Worm (Caenorhabditis elegans) whole organism, L2 larva: ENCODE data around the gene T09F5.2.

Experiments
- C34F6.9 ChIP-seq: fragments of 150-350 bp; optimal IDR thresholded peaks from 2 replicates; lab custom pipeline; 2014; ENCODE audit warnings: missing biosample characterization, missing genetic modification characterization
- F13H6.1 ChIP-seq: sonication (generic microtip); optimal IDR thresholded peaks from 2 replicates; lab custom pipeline; 2016; ENCODE audit warnings: missing genetic modification characterization, missing compliant biosample characterization
- R02D3.7 ChIP-seq: fragments of 150-350 bp; optimal IDR thresholded peaks from 2 replicates; lab custom pipeline; 2014; ENCODE audit warnings: missing biosample characterization, missing genetic modification characterization
- Y55F3AM.14 ChIP-seq: fragments of 200-800 bp; sonication (Bioruptor generic); optimal IDR thresholded peaks from 2 replicates; lab custom pipeline; 2018; ENCODE audit warnings: mild to moderate bottlenecking, missing genetic modification characterization, missing compliant biosample characterization
- ZK546.5 ChIP-seq: sonication (generic microtip); optimal IDR thresholded peaks from 2 replicates; lab custom pipeline; 2017; ENCODE audit warnings: missing biosample characterization, missing genetic modification characterization
- alr-1 ChIP-seq: fragments of 150-350 bp; optimal IDR thresholded peaks from 2 replicates; lab custom pipeline; 2014; ENCODE audit warnings: missing biosample characterization, missing genetic modification characterization
- aly-2 ChIP-seq: fragments of 150-350 bp; optimal IDR thresholded peaks from 2 replicates; lab custom pipeline; 2014; ENCODE audit warnings: missing biosample characterization, missing genetic modification characterization
- ama-1 ChIP-seq: fragments of 150-350 bp; optimal IDR thresholded peaks from 2 replicates; lab custom pipeline; 2018; ENCODE audit warnings: inconsistent platforms
- blmp-1 ChIP-seq: sonication (generic microtip); optimal IDR thresholded peaks from 2 replicates; lab custom pipeline; 2017; ENCODE audit warnings: missing genetic modification characterization, mild to moderate bottlenecking, missing compliant biosample characterization, antibody characterized with exemption, moderate library complexity; ENCODE audit not compliant: insufficient read depth
- ceh-16 ChIP-seq: fragments of 150-350 bp; optimal IDR thresholded peaks from 2 replicates; lab custom pipeline; 2014; ENCODE audit warnings: missing biosample characterization, missing genetic modification characterization
- ceh-82 ChIP-seq: fragments of 150-350 bp; optimal IDR thresholded peaks from 2 replicates; lab custom pipeline; 2014; ENCODE audit warnings: missing biosample characterization, missing genetic modification characterization
- crh-2 ChIP-seq: sonication (generic microtip); optimal IDR thresholded peaks from 2 replicates; lab custom pipeline; 2017; ENCODE audit warnings: missing biosample characterization, missing genetic modification characterization
- dmd-4 ChIP-seq: sonication (generic microtip); optimal IDR thresholded peaks from 2 replicates; lab custom pipeline; 2017; ENCODE audit warnings: missing biosample characterization, missing genetic modification characterization
- egl-27 ChIP-seq: sonication (generic microtip); optimal IDR thresholded peaks from 3 replicates; lab custom pipeline; 2017; ENCODE audit warnings: missing biosample characterization, missing genetic modification reagents, missing genetic modification characterization
- elt-1 ChIP-seq: fragments of 150-350 bp; optimal IDR thresholded peaks from 2 replicates; lab custom pipeline; 2014; ENCODE audit warnings: missing biosample characterization, missing genetic modification characterization
- elt-3 ChIP-seq: sonication (generic microtip); optimal IDR thresholded peaks from 2 replicates; lab custom pipeline; 2017; ENCODE audit warnings: missing biosample characterization, missing genetic modification characterization
- fos-1 ChIP-seq: fragments of 150-350 bp; optimal IDR thresholded peaks from 2 replicates; lab custom pipeline; 2014; ENCODE audit warnings: missing biosample characterization, missing genetic modification characterization
- gmeb-1 ChIP-seq: fragments of 150-350 bp; optimal IDR thresholded peaks from 2 replicates; lab custom pipeline; 2014; ENCODE audit warnings: missing biosample characterization, missing genetic modification characterization
- lin-11 ChIP-seq: fragments of 150-350 bp; sonication (generic microtip); optimal IDR thresholded peaks from 2 replicates; lab custom pipeline; 2014; ENCODE audit warnings: missing biosample characterization, missing genetic modification characterization, inconsistent platforms, mixed read lengths
- lin-13 ChIP-seq: fragments of 150-350 bp; optimal IDR thresholded peaks from 2 replicates; lab custom pipeline; 2014; ENCODE audit warnings: missing biosample characterization, missing genetic modification reagents, missing genetic modification characterization
- lin-39 ChIP-seq: fragments of 150-350 bp; optimal IDR thresholded peaks from 2 replicates; lab custom pipeline; 2014; ENCODE audit warnings: missing biosample characterization, missing genetic modification reagents, missing genetic modification characterization
- lsy-2 ChIP-seq, 2 experiments: fragments of 150-350 bp in 1 of 2; sonication (generic microtip) in 1 of 2; optimal IDR thresholded peaks; 2 replicates each; lab custom pipeline; 2014 to 2017; ENCODE audit warnings: missing biosample characterization in 2 of 2, missing genetic modification characterization in 2 of 2
- mab-5 ChIP-seq: fragments of 150-350 bp; optimal IDR thresholded peaks from 2 replicates; lab custom pipeline; 2014; ENCODE audit warnings: missing biosample characterization, missing genetic modification characterization
- mbf-1 ChIP-seq: sonication (generic microtip); optimal IDR thresholded peaks from 2 replicates; lab custom pipeline; 2017; ENCODE audit warnings: missing biosample characterization, missing genetic modification characterization
- mdl-1 ChIP-seq, 2 experiments: fragments of 150-350 bp in 1 of 2; sonication (generic microtip) in 1 of 2; optimal IDR thresholded peaks; 2 replicates each; lab custom pipeline; 2017; ENCODE audit warnings: missing biosample characterization in 2 of 2, missing genetic modification characterization in 2 of 2
- nhr-10 ChIP-seq: sonication (generic microtip); optimal IDR thresholded peaks from 2 replicates; lab custom pipeline; 2017; ENCODE audit warnings: missing biosample characterization, missing genetic modification characterization
- nhr-11 ChIP-seq: fragments of 150-350 bp; optimal IDR thresholded peaks from 2 replicates; lab custom pipeline; 2014; ENCODE audit warnings: missing biosample characterization, missing genetic modification characterization
- nhr-12 ChIP-seq: fragments of 150-350 bp; optimal IDR thresholded peaks from 2 replicates; lab custom pipeline; 2014; ENCODE audit warnings: missing biosample characterization, missing genetic modification characterization
- nhr-129 ChIP-seq: fragments of 150-350 bp; optimal IDR thresholded peaks from 2 replicates; lab custom pipeline; 2014; ENCODE audit warnings: missing biosample characterization, missing genetic modification characterization
- nhr-21 ChIP-seq: fragments of 150-350 bp; optimal IDR thresholded peaks from 2 replicates; lab custom pipeline; 2014; ENCODE audit warnings: missing biosample characterization, missing genetic modification characterization
- nhr-23 ChIP-seq: fragments of 150-350 bp; optimal IDR thresholded peaks from 2 replicates; lab custom pipeline; 2014; ENCODE audit warnings: missing biosample characterization, missing genetic modification reagents, missing genetic modification characterization
- nhr-237 ChIP-seq: fragments of 150-350 bp; optimal IDR thresholded peaks from 2 replicates; lab custom pipeline; 2014; ENCODE audit warnings: missing biosample characterization, missing genetic modification characterization
- nhr-25 ChIP-seq: fragments of 150-350 bp; sonication (generic microtip); optimal IDR thresholded peaks from 3 replicates; lab custom pipeline; 2014; ENCODE audit warnings: missing biosample characterization, missing genetic modification characterization
- nhr-6 ChIP-seq: fragments of 150-350 bp; optimal IDR thresholded peaks from 2 replicates; lab custom pipeline; 2014; ENCODE audit warnings: missing biosample characterization, missing genetic modification characterization
- nhr-77 ChIP-seq: fragments of 150-350 bp; optimal IDR thresholded peaks from 2 replicates; lab custom pipeline; 2014; ENCODE audit warnings: missing biosample characterization, missing genetic modification characterization
- peb-1 ChIP-seq: fragments of 150-350 bp; optimal IDR thresholded peaks from 2 replicates; lab custom pipeline; 2014; ENCODE audit warnings: missing biosample characterization, missing genetic modification characterization
- sem-4 ChIP-seq: fragments of 150-350 bp; optimal IDR thresholded peaks from 2 replicates; lab custom pipeline; 2014; ENCODE audit warnings: missing biosample characterization, missing genetic modification reagents, missing genetic modification characterization
- skn-1 ChIP-seq: sonication (generic microtip); optimal IDR thresholded peaks from 2 replicates; lab custom pipeline; 2017; ENCODE audit warnings: missing biosample characterization, missing genetic modification characterization
- sma-3 ChIP-seq: sonication (generic microtip); optimal IDR thresholded peaks from 2 replicates; lab custom pipeline; 2016; ENCODE audit warnings: missing genetic modification reagents, missing genetic modification characterization, missing compliant biosample characterization
- sma-9 ChIP-seq, 2 experiments: fragments of 150-350 bp in 1 of 2; sonication (generic microtip) in 1 of 2; optimal IDR thresholded peaks; 2 replicates each; lab custom pipeline; 2014 to 2016; ENCODE audit warnings: missing genetic modification characterization in 2 of 2, mild to moderate bottlenecking in 1 of 2, missing biosample characterization in 1 of 2, missing compliant biosample characterization in 1 of 2, missing genetic modification reagents in 1 of 2, moderate library complexity in 1 of 2
- snpc-4 ChIP-seq: fragments of 150-350 bp; optimal IDR thresholded peaks from 2 replicates; lab custom pipeline; 2014; ENCODE audit warnings: missing biosample characterization, missing genetic modification characterization
- unc-39 ChIP-seq: fragments of 150-350 bp; optimal IDR thresholded peaks from 2 replicates; lab custom pipeline; 2014; ENCODE audit warnings: missing biosample characterization, missing genetic modification characterization
- unc-55 ChIP-seq: fragments of 150-350 bp; sonication (generic microtip); optimal IDR thresholded peaks from 3 replicates; lab custom pipeline; 2014; ENCODE audit warnings: missing biosample characterization, missing genetic modification reagents, missing genetic modification characterization
- unc-62 ChIP-seq: fragments of 150-350 bp; optimal IDR thresholded peaks from 2 replicates; lab custom pipeline; 2014; ENCODE audit warnings: missing biosample characterization, missing genetic modification reagents, missing genetic modification characterization
- zag-1 ChIP-seq: fragments of 150-350 bp; optimal IDR thresholded peaks from 2 replicates; lab custom pipeline; 2014; ENCODE audit warnings: missing biosample characterization, missing genetic modification characterization
- ztf-1 ChIP-seq: fragments of 200-800 bp; sonication (Bioruptor generic); conservative IDR thresholded peaks from 2 replicates; pipeline ENCODE4 v1.3.6; 2022; ENCODE audit warnings: missing genetic modification characterization, missing compliant biosample characterization
- ztf-11 ChIP-seq: sonication (generic microtip); optimal IDR thresholded peaks from 2 replicates; lab custom pipeline; 2017; ENCODE audit warnings: missing biosample characterization, missing genetic modification characterization
- ztf-4 ChIP-seq: fragments of 150-350 bp; optimal IDR thresholded peaks from 2 replicates; lab custom pipeline; 2014; ENCODE audit warnings: missing biosample characterization, missing genetic modification characterization

Gene T09F5.2

ce11 chrV:15187083-15188057, 36.6 kb downstream of the T09F5.2 start, which contains the start of the genes cyn-7 and bath-36 (continued):
- TF ChIP-seq alr-1 (tag; lab: Kevin White, UChicago) (no peak), ceh-16 (tag; lab: Kevin White, UChicago) (no peak), Y55F3AM.14 (GFP tag; lab: Kevin White, UChicago) (no peak)
- TF ChIP-seq, all 48 proteins: peak for 21

- TF ChIP-seq ceh-82 (peak; percentile 38), Y55F3AM.14 (GFP tag; lab: Kevin White, UChicago) (no peak), mab-5 (tag; lab: Kevin White, UChicago) (peak; percentile 81), nhr-6 (tag; lab: Kevin White, UChicago) (no peak), peb-1 (tag; lab: Kevin White, UChicago) (no peak), unc-62 (GFP tag; lab: Kevin White, UChicago) (no peak), crh-2 (peak; percentile 96), ztf-1 (no peak), nhr-21 (peak; percentile 85), nhr-237 (no peak), nhr-23 (tag; lab: Kevin White, UChicago) (no peak), ztf-4 (tag; lab: Kevin White, UChicago) (peak; percentile 73), nhr-11 (tag; lab: Kevin White, UChicago) (no peak), gmeb-1 (tag; lab: Kevin White, UChicago) (peak; percentile 99), nhr-77 (tag; lab: Kevin White, UChicago) (peak; percentile 54), zag-1 (tag; lab: Kevin White, UChicago) (peak; percentile 46), mdl-1 (tag; optimal IDR thresholded peaks at IDR 0.05; lab: Kevin White, UChicago) (no peak), blmp-1 (peak; percentile 78), alr-1 (tag; lab: Kevin White, UChicago) (no peak), elt-3 (tag; lab: Kevin White, UChicago) (no peak), snpc-4 (peak; percentile 87), sem-4 (tag; lab: Kevin White, UChicago) (peak; percentile 92), C34F6.9 (peak; percentile 93), ZK546.5 (tag; lab: Kevin White, UChicago) (peak; percentile 30), egl-27 (tag; lab: Kevin White, UChicago) (peak; percentile 31), sma-9 (GFP tag; optimal IDR thresholded peaks at IDR 0.05; lab: Kevin White, UChicago) (peak; percentile 90), sma-9 (tag; optimal IDR thresholded peaks at IDR 0.05; lab: Kevin White, UChicago) (no peak), fos-1 (tag; lab: Kevin White, UChicago) (peak; percentile 76), nhr-25 (peak; percentile 93), aly-2 (tag; lab: Kevin White, UChicago) (no peak), elt-1 (tag; lab: Kevin White, UChicago) (no peak), ama-1 (lab: Kevin White, UChicago) (peak; percentile 85), lsy-2 (tag; optimal IDR thresholded peaks at IDR 0.05; lab: Kevin White, UChicago) (peak; percentile 82 to 93), sma-3 (GFP tag; lab: Kevin White, UChicago) (peak; percentile 87), dmd-4 (tag; lab: Kevin White, UChicago) (no peak), F13H6.1 (tag; lab: Kevin White, UChicago) (peak; percentile 85), lin-39 (tag; lab: Kevin White, UChicago) (no peak), nhr-10 (tag; lab: Kevin White, UChicago) (no peak), unc-39 (tag; lab: Kevin White, UChicago) (no peak), nhr-12 (tag; lab: Kevin White, UChicago) (no peak), skn-1 (tag; lab: Kevin White, UChicago) (no peak), lin-11 (tag; lab: Kevin White, UChicago) (peak; percentile 91), R02D3.7 (peak; percentile 41), nhr-129 (tag; lab: Kevin White, UChicago) (peak; percentile 89), ceh-16 (tag; lab: Kevin White, UChicago) (peak; percentile 59), mbf-1 (no peak), ztf-11 (tag; lab: Kevin White, UChicago) (no peak), lin-13 (GFP tag; lab: Kevin White, UChicago) (peak; percentile 93), unc-55 (GFP tag; lab: Kevin White, UChicago) (peak; percentile 97)
- TF ChIP-seq, all 48 proteins: peak for 27
Measured at ce11 chrV:15189567-15189966, 38.8 kb downstream of the T09F5.2 start, which contains the start of gene cyn-3. Gene cyn-3, plus strand, starts transcription at chrV:15189927.
